Fruit fly (Drosophila melanogaster) whole organism, embryonic: ENCODE data around the gene Cypl.

Source experiments
- BtbVII ChIP-seq: fragments of 200-800 bp; sonication (Bioruptor generic); optimal IDR thresholded peaks from 3 replicates; lab custom pipeline; 2017; ENCODE audit warnings: missing biosample characterization, mild to moderate bottlenecking, missing genetic modification characterization
- CG10321 ChIP-seq: fragments of 200-800 bp; sonication (Bioruptor generic); IDR thresholded peaks from 2 replicates; pipeline ENCODE4 v1.3.6; 2022; ENCODE audit warnings: missing biosample characterization, missing genetic modification characterization
- CG10654 ChIP-seq: fragments of 200-800 bp; sonication (Bioruptor generic); optimal IDR thresholded peaks from 2 replicates; lab custom pipeline; 2016; ENCODE audit warnings: missing biosample characterization, missing genetic modification characterization
- CG11398 ChIP-seq: fragments of 200-800 bp; sonication (Bioruptor generic); optimal IDR thresholded peaks from 2 replicates; lab custom pipeline; 2016; ENCODE audit warnings: missing biosample characterization, missing genetic modification characterization
- CG12769 ChIP-seq: fragments of 200-800 bp; sonication (Bioruptor generic); optimal IDR thresholded peaks from 2 replicates; lab custom pipeline; 2019; ENCODE audit warnings: missing biosample characterization, mild to moderate bottlenecking, missing genetic modification characterization, moderate library complexity
- CG13287 ChIP-seq: fragments of 200-800 bp; sonication (Bioruptor generic); IDR thresholded peaks from 2 replicates; pipeline ENCODE4 v1.3.6; 2022; ENCODE audit warnings: missing biosample characterization, missing genetic modification characterization; ENCODE audit not compliant: partially characterized antibody
- CG13424 ChIP-seq: fragments of 200-800 bp; sonication (Bioruptor generic); optimal IDR thresholded peaks from 2 replicates; lab custom pipeline; 2019; ENCODE audit warnings: missing biosample characterization, mild to moderate bottlenecking, missing genetic modification characterization, moderate library complexity
- CG15073 ChIP-seq: fragments of 200-800 bp; sonication (Bioruptor generic); optimal IDR thresholded peaks from 2 replicates; lab custom pipeline; 2016; ENCODE audit warnings: missing biosample characterization, missing genetic modification characterization
- CG17385 ChIP-seq: fragments of 200-800 bp; sonication (Bioruptor generic); optimal IDR thresholded peaks from 3 replicates; lab custom pipeline; 2018; ENCODE audit warnings: missing biosample characterization, mild to moderate bottlenecking, missing genetic modification characterization
- CG18262 ChIP-seq: fragments of 200-800 bp; optimal IDR thresholded peaks from 3 replicates; lab custom pipeline; 2019; ENCODE audit warnings: missing biosample characterization, mild to moderate bottlenecking, missing genetic modification characterization, moderate library complexity
- CG31365 ChIP-seq: fragments of 200-800 bp; sonication (Bioruptor generic); optimal IDR thresholded peaks from 2 replicates; lab custom pipeline; 2018; ENCODE audit warnings: missing biosample characterization, mild to moderate bottlenecking, missing genetic modification characterization
- CG3163 ChIP-seq: fragments of 200-800 bp; sonication (Bioruptor generic); optimal IDR thresholded peaks from 3 replicates; lab custom pipeline; 2016; ENCODE audit warnings: missing biosample characterization, missing genetic modification characterization
- CG4282 ChIP-seq: fragments of 200-800 bp; sonication (Bioruptor generic); optimal IDR thresholded peaks from 2 replicates; lab custom pipeline; 2016; ENCODE audit warnings: missing biosample characterization, missing genetic modification characterization
- CG8388 ChIP-seq: fragments of 200-800 bp; sonication (Bioruptor generic); optimal IDR thresholded peaks from 2 replicates; lab custom pipeline; 2019; ENCODE audit warnings: missing biosample characterization, mild to moderate bottlenecking, missing genetic modification characterization, moderate library complexity
- CG8765 ChIP-seq: fragments of 200-800 bp; sonication (Bioruptor generic); IDR thresholded peaks from 2 replicates; pipeline ENCODE4 v1.3.6; 2022; ENCODE audit warnings: missing biosample characterization, missing genetic modification characterization
- CG8944 ChIP-seq: fragments of 200-800 bp; sonication (Bioruptor generic); optimal IDR thresholded peaks from 3 replicates; lab custom pipeline; 2016; ENCODE audit warnings: missing biosample characterization, missing genetic modification characterization
- CHES-1-like ChIP-seq: fragments of 200-800 bp; sonication (Bioruptor generic); optimal IDR thresholded peaks from 2 replicates; lab custom pipeline; 2016; ENCODE audit warnings: missing biosample characterization, missing genetic modification characterization
- CrebB ChIP-seq: fragments of 200-800 bp; sonication (Bioruptor generic); optimal IDR thresholded peaks from 3 replicates; lab custom pipeline; 2018; ENCODE audit warnings: missing biosample characterization, mild to moderate bottlenecking, missing genetic modification characterization
- Dbx ChIP-seq: fragments of 200-800 bp; sonication (Bioruptor generic); IDR thresholded peaks from 3 replicates; pipeline ENCODE4 v1.3.6; 2022; ENCODE audit warnings: missing biosample characterization, missing genetic modification characterization
- Dip3 ChIP-seq: fragments of 200-800 bp; sonication (Bioruptor generic); optimal IDR thresholded peaks from 3 replicates; lab custom pipeline; 2016; ENCODE audit warnings: missing biosample characterization, missing genetic modification characterization
- Ets65A ChIP-seq: fragments of 200-800 bp; sonication (Bioruptor generic); peaks from one replicate; lab custom pipeline; 2016; ENCODE audit warnings: missing biosample characterization, missing genetic modification characterization
- Ets97D ChIP-seq: fragments of 200-800 bp; sonication (Bioruptor generic); optimal IDR thresholded peaks from 3 replicates; lab custom pipeline; 2016; ENCODE audit warnings: missing biosample characterization, missing genetic modification characterization
- HHEX ChIP-seq: fragments of 200-800 bp; sonication (Bioruptor generic); optimal IDR thresholded peaks from 3 replicates; lab custom pipeline; 2017; ENCODE audit warnings: missing biosample characterization, mild to moderate bottlenecking, missing genetic modification characterization, missing genetic modification reagents
- HLH54F ChIP-seq: fragments of 200-800 bp; sonication (Bioruptor generic); optimal IDR thresholded peaks from 3 replicates; lab custom pipeline; 2016; ENCODE audit warnings: missing biosample characterization, missing genetic modification characterization
- Hey ChIP-seq: fragments of 200-800 bp; sonication (Bioruptor generic); optimal IDR thresholded peaks from 3 replicates; lab custom pipeline; 2018; ENCODE audit warnings: missing biosample characterization, mild to moderate bottlenecking, missing genetic modification characterization
- Hmx ChIP-seq: fragments of 200-800 bp; sonication (Bioruptor generic); optimal IDR thresholded peaks from 2 replicates; lab custom pipeline; 2016; ENCODE audit warnings: missing biosample characterization, missing genetic modification characterization
- Lpt ChIP-seq: fragments of >200 bp; optimal IDR thresholded peaks from 2 replicates; lab custom pipeline; 2018; ENCODE audit warnings: missing biosample characterization, missing genetic modification characterization
- Mrtf ChIP-seq: fragments of 200-800 bp; sonication (Bioruptor generic); IDR thresholded peaks from 3 replicates; pipeline ENCODE4 v1.3.6; 2022; ENCODE audit warnings: missing biosample characterization, missing genetic modification characterization
- NC2β ChIP-seq: fragments of 200-800 bp; sonication (Bioruptor generic); optimal IDR thresholded peaks from 2 replicates; lab custom pipeline; 2016; ENCODE audit warnings: missing biosample characterization, missing genetic modification characterization
- Oaz ChIP-seq: fragments of 200-800 bp; sonication (Bioruptor generic); IDR thresholded peaks from 2 replicates; pipeline ENCODE4 v1.3.6; 2022; ENCODE audit warnings: missing biosample characterization, missing genetic modification characterization
- Poxn ChIP-seq: fragments of 200-800 bp; sonication (Bioruptor generic); IDR thresholded peaks from 2 replicates; pipeline ENCODE4 v1.3.6; 2022; ENCODE audit warnings: missing biosample characterization, missing genetic modification characterization
- Rx ChIP-seq: fragments of 200-800 bp; sonication (Bioruptor generic); IDR thresholded peaks from 2 replicates; pipeline ENCODE4 v1.3.6; 2022; ENCODE audit warnings: missing biosample characterization, missing genetic modification characterization
- Side ChIP-seq: fragments of 200-800 bp; sonication (Bioruptor generic); optimal IDR thresholded peaks from 2 replicates; lab custom pipeline; 2016; ENCODE audit warnings: missing biosample characterization, missing genetic modification characterization
- Xbp1 ChIP-seq: fragments of 200-800 bp; sonication (Bioruptor generic); optimal IDR thresholded peaks from 3 replicates; lab custom pipeline; 2016; ENCODE audit warnings: missing biosample characterization, mild to moderate bottlenecking, missing genetic modification characterization
- bigmax ChIP-seq: fragments of 200-800 bp; sonication (Bioruptor generic); optimal IDR thresholded peaks from 2 replicates; lab custom pipeline; 2018; ENCODE audit warnings: missing biosample characterization, mild to moderate bottlenecking, missing genetic modification characterization
- btn ChIP-seq: fragments of 200-800 bp; sonication (Bioruptor generic); optimal IDR thresholded peaks from 2 replicates; lab custom pipeline; 2016; ENCODE audit warnings: missing biosample characterization, missing genetic modification characterization
- dan ChIP-seq: fragments of 200-800 bp; sonication (Bioruptor generic); IDR thresholded peaks from 2 replicates; pipeline ENCODE4 v1.3.6; 2022; ENCODE audit warnings: missing biosample characterization, missing genetic modification characterization
- disco-r ChIP-seq: fragments of 200-800 bp; sonication (Bioruptor generic); optimal IDR thresholded peaks from 2 replicates; lab custom pipeline; 2016; ENCODE audit warnings: missing biosample characterization, missing genetic modification characterization
- emc ChIP-seq: fragments of 200-800 bp; sonication (Bioruptor generic); optimal IDR thresholded peaks from 2 replicates; lab custom pipeline; 2016; ENCODE audit warnings: missing biosample characterization, missing genetic modification characterization
- ind ChIP-seq: fragments of 200-800 bp; sonication (Bioruptor generic); optimal IDR thresholded peaks from 3 replicates; lab custom pipeline; 2016; ENCODE audit warnings: missing biosample characterization, missing genetic modification characterization
- kah ChIP-seq: fragments of 200-800 bp; sonication (Bioruptor generic); optimal IDR thresholded peaks from 2 replicates; lab custom pipeline; 2018; ENCODE audit warnings: missing biosample characterization, mild to moderate bottlenecking, missing genetic modification characterization
- lbe ChIP-seq: fragments of 200-800 bp; sonication (Bioruptor generic); optimal IDR thresholded peaks from 2 replicates; lab custom pipeline; 2016; ENCODE audit warnings: missing biosample characterization, mild to moderate bottlenecking, missing genetic modification characterization
- lilli ChIP-seq: fragments of 200-800 bp; sonication (Bioruptor generic); optimal IDR thresholded peaks from 3 replicates; lab custom pipeline; 2016; ENCODE audit warnings: missing biosample characterization, missing genetic modification characterization
- nerfin-2 ChIP-seq: fragments of 200-800 bp; sonication (Bioruptor generic); IDR thresholded peaks from 2 replicates; pipeline ENCODE4 v1.3.6; 2022; ENCODE audit warnings: missing biosample characterization, missing genetic modification characterization; ENCODE audit not compliant: partially characterized antibody
- oc ChIP-seq: fragments of 200-800 bp; sonication (Bioruptor generic); optimal IDR thresholded peaks from 2 replicates; lab custom pipeline; 2018; ENCODE audit warnings: missing biosample characterization, mild to moderate bottlenecking, missing genetic modification characterization, moderate library complexity
- odd ChIP-seq: fragments of 200-800 bp; sonication (Bioruptor generic); optimal IDR thresholded peaks from 2 replicates; lab custom pipeline; 2017; ENCODE audit warnings: missing biosample characterization, mild to moderate bottlenecking, missing genetic modification characterization
- pan ChIP-seq, 4 experiments: fragments of >200 bp in 3 of 4; fragments of 200-800 bp in 1 of 4; sonication (Bioruptor generic) in 1 of 4; optimal IDR thresholded peaks in 3 of 4; IDR thresholded peaks in 1 of 4; 2 replicates each; pipeline versions ENCODE4 v1.3.6 to Lab custom; 2017 to 2022; ENCODE audit warnings: missing biosample characterization in 2 of 4, missing genetic modification characterization in 2 of 4, mixed read lengths in 1 of 4
- sd ChIP-seq: fragments of 200-800 bp; sonication (Bioruptor generic); optimal IDR thresholded peaks from 3 replicates; lab custom pipeline; 2018; ENCODE audit warnings: missing biosample characterization, mild to moderate bottlenecking, missing genetic modification characterization, moderate library complexity
- shn ChIP-seq: fragments of 200-800 bp; sonication (Bioruptor generic); optimal IDR thresholded peaks from 3 replicates; lab custom pipeline; 2016; ENCODE audit warnings: missing biosample characterization, missing genetic modification characterization
- sim ChIP-seq: fragments of 200-800 bp; sonication (Bioruptor generic); IDR thresholded peaks from 2 replicates; pipeline ENCODE4 v1.3.6; 2022; ENCODE audit warnings: missing biosample characterization, missing genetic modification characterization
- tna ChIP-seq: fragments of 200-800 bp; sonication (Bioruptor generic); IDR thresholded peaks from 2 replicates; pipeline ENCODE4 v1.3.6; 2022; ENCODE audit warnings: missing biosample characterization, missing genetic modification characterization; ENCODE audit not compliant: partially characterized antibody
- tx ChIP-seq: fragments of 200-800 bp; sonication (Bioruptor generic); optimal IDR thresholded peaks from 2 replicates; lab custom pipeline; 2016; ENCODE audit warnings: missing biosample characterization, missing genetic modification characterization

Cypl gene

DNA sequence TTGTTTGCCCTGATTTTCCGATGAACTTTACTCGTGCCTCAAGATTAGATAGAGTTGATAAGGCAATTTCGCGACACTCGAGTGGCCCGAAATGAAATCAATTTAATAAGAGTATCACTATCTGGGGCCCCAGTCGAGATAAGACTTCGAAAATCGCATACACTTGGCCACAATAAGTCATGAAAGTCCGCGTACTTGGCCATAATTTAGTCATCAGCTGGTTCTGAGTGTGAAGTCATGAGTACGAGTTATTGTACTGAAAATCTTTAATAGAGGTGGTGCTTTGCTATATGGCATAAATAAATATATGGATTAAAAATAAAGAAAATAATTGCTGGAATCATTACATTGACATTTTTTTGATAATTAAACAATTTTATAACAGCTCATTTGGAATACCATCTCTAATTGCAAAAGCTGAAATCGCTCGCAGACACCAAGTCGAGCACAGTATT lies 30.9 kb downstream of the Cypl start (continued):
- no peak for TF ChIP-seq kah
- TF ChIP-seq tx = no peak
- TF ChIP-seq shn (GFP tag; lab: Kevin White, UChicago) = no peak
- TF ChIP-seq Rx = no peak
- peak; percentile 19 for TF ChIP-seq sd (tag; lab: Kevin White, UChicago)
- TF ChIP-seq btn = no peak
- no peak for TF ChIP-seq CG8765
- no peak for TF ChIP-seq ind (GFP tag; lab: Kevin White, UChicago)
- TF ChIP-seq HLH54F = no peak
- no peak for TF ChIP-seq BtbVII
- no peak for TF ChIP-seq CG10654 (GFP tag; lab: Kevin White, UChicago)
- no peak for TF ChIP-seq Poxn (GFP tag; lab: Robert Waterston, UW)
- peak; percentile 43 for TF ChIP-seq lilli
- TF ChIP-seq CG8388 (GFP tag; lab: Kevin White, UChicago) = no peak
- no peak for TF ChIP-seq bigmax (GFP tag; lab: Kevin White, UChicago)
- TF ChIP-seq sim (GFP tag; lab: Robert Waterston, UW) = no peak
- peak; percentile 50; the same call in 1 of the 3 replicates for TF ChIP-seq Dbx (GFP tag; lab: Robert Waterston, UW)
- TF ChIP-seq CG3163 = no peak
- no peak for TF ChIP-seq Lpt (GFP tag; lab: Kevin White, UChicago)
- TF ChIP-seq CG4282 (GFP tag; lab: Kevin White, UChicago) = no peak
- no peak for TF ChIP-seq nerfin-2
- no peak for TF ChIP-seq emc (GFP tag; lab: Kevin White, UChicago)
- no peak for TF ChIP-seq Hmx
- no peak for TF ChIP-seq Dip3 (GFP tag; lab: Kevin White, UChicago)
- TF ChIP-seq Mrtf = no peak
- TF ChIP-seq disco-r (GFP tag; lab: Kevin White, UChicago) = no peak
- no peak for TF ChIP-seq CHES-1-like (GFP tag; lab: Kevin White, UChicago)
- TF ChIP-seq lbe (GFP tag; lab: Kevin White, UChicago) = peak; percentile 68
- TF ChIP-seq Ets97D (GFP tag; lab: Kevin White, UChicago) = no peak
- no peak for TF ChIP-seq tna (GFP tag; lab: Robert Waterston, UW)
- no peak for TF ChIP-seq Oaz (GFP tag; lab: Robert Waterston, UW)
- no peak for TF ChIP-seq Hey (tag; lab: Kevin White, UChicago)
- TF ChIP-seq CG17385 = peak; percentile 11
- no peak for TF ChIP-seq CG18262 (tag; lab: Kevin White, UChicago)
- no peak for TF ChIP-seq CG13287
- TF ChIP-seq CG13424 (tag; lab: Kevin White, UChicago) = no peak
- TF ChIP-seq CG8944 (GFP tag; lab: Kevin White, UChicago) = no peak
- no peak for TF ChIP-seq CG31365 (tag; lab: Kevin White, UChicago)
- no peak for TF ChIP-seq pan (optimal IDR thresholded peaks at IDR 0.05; lab: Kevin White, UChicago)
- TF ChIP-seq pan (GFP tag; optimal IDR thresholded peaks at IDR 0.05 in 1 of 2, IDR thresholded peaks at IDR 0.05 in 1 of 2) = peak in 1 of 2 experiments; percentile 20
- TF ChIP-seq odd (GFP tag; lab: Kevin White, UChicago) = no peak
- TF ChIP-seq Side = no peak
- peak; percentile 26 for TF ChIP-seq CG12769 (tag; lab: Kevin White, UChicago)
- TF ChIP-seq Xbp1 = no peak
- TF ChIP-seq HHEX (GFP tag; lab: Kevin White, UChicago) = peak; percentile 12
- no peak for TF ChIP-seq NC2β (GFP tag; lab: Kevin White, UChicago)
- TF ChIP-seq dan (GFP tag; lab: Robert Waterston, UW) = no peak
- no peak for TF ChIP-seq CrebB (tag; lab: Kevin White, UChicago)
- TF ChIP-seq CG10321 (GFP tag; lab: Robert Waterston, UW) = no peak
- no peak for TF ChIP-seq CG11398
- no peak for TF ChIP-seq oc
- TF ChIP-seq Ets65A (GFP tag; lab: Kevin White, UChicago) = peak; percentile 58
- TF ChIP-seq CG15073 = no peak
